Worm (Caenorhabditis elegans): ENCODE results near the gene fbxa-72.

DNA sequence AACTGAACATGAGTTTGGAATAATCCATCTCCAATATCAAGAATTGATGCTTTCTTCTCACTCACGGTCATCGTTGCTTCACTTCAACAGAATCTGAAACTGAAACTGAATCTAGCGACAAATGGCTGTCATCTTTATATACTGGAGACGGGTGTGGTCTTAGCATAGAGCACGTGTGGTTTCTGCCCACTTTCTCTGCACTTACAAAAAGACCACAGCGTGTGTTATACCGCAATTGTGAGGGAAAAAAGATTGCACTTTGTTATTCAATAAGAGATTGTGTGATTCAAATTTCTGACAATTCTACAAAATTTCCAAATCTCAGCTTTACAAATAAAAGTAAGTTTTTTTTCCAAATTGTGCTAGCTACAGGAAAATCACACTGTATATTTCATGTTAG lies 30.4 kb downstream of the fbxa-72 start, which contains the start of gene F48G7.12:
- TF ChIP-seq ref-2 (tag; optimal IDR thresholded peaks at IDR 0.05): no peak
- no peak for TF ChIP-seq fkh-6 (tag; optimal IDR thresholded peaks at IDR 0.05)
- TF ChIP-seq lin-11 (tag; optimal IDR thresholded peaks at IDR 0.05): no peak
- TF ChIP-seq ceh-6 (GFP tag; optimal IDR thresholded peaks at IDR 0.05): no peak
- no peak for TF ChIP-seq sox-2 (GFP tag; IDR thresholded peaks at IDR 0.05)
- no peak for TF ChIP-seq pag-3 (tag; optimal IDR thresholded peaks at IDR 0.05; ENCODE audit: borderline replicate concordance)
- TF ChIP-seq pros-1 (tag; optimal IDR thresholded peaks at IDR 0.05): no peak
- no peak for TF ChIP-seq pqm-1 (tag; optimal IDR thresholded peaks at IDR 0.05)
- no peak for TF ChIP-seq F13H6.1 (tag; optimal IDR thresholded peaks at IDR 0.05)
- TF ChIP-seq rnt-1 (tag; optimal IDR thresholded peaks at IDR 0.05): no peak
- TF ChIP-seq hlh-30 (tag; optimal IDR thresholded peaks at IDR 0.05; ENCODE audit: insufficient read depth): no peak

Measured in whole organism, late embryonic.